Fruit fly (Drosophila melanogaster): ENCODE data around the gene CG3473.

Gene CG3473

dm6 chr2L:14556811-14557210, 6.7 kb downstream of the CG3473 start (continued):
- TF ChIP-seq B-H1 (GFP tag; IDR thresholded peaks at IDR 0.05) (peak; percentile 31; the same call in 1 of the 3 replicates), wdn (GFP tag; IDR thresholded peaks at IDR 0.05) (no peak), tap (tag; optimal IDR thresholded peaks at IDR 0.05) (peak; percentile 59), CG2889 (GFP tag; IDR thresholded peaks at IDR 0.05) (no peak), Hsf (GFP tag; optimal IDR thresholded peaks at IDR 0.05) (peak; percentile 58), yki (optimal IDR thresholded peaks at IDR 0.05) (no peak), CG2129 (GFP tag; IDR thresholded peaks at IDR 0.05; ENCODE audit: partially characterized antibody) (no peak), CG17328 (GFP tag; IDR thresholded peaks at IDR 0.05) (peak; percentile 81), croc (GFP tag; conservative IDR thresholded peaks at IDR 0.05) (no peak), zen (tag; optimal IDR thresholded peaks at IDR 0.05) (no peak), tx (GFP tag; optimal IDR thresholded peaks at IDR 0.05) (peak; percentile 69), abd-A (tag; optimal IDR thresholded peaks at IDR 0.05) (no peak), CG15073 (GFP tag; optimal IDR thresholded peaks at IDR 0.05) (peak; percentile 14), ro (GFP tag; IDR thresholded peaks at IDR 0.05) (peak; percentile 37; the same call in 1 of the 2 replicates), CG17829 (tag; optimal IDR thresholded peaks at IDR 0.05) (peak; percentile 51), CG17361 (GFP tag; IDR thresholded peaks at IDR 0.05) (peak; percentile 53; the same call in 2 of the 3 replicates), fd96Cb (tag; optimal IDR thresholded peaks at IDR 0.05) (peak; percentile 70), Atf3 (GFP tag; optimal IDR thresholded peaks at IDR 0.05) (peak; percentile 83), CG6854 (GFP tag; optimal IDR thresholded peaks at IDR 0.05) (peak; percentile 57), vfl (GFP tag; optimal IDR thresholded peaks at IDR 0.05) (no peak), twi (tag; optimal IDR thresholded peaks at IDR 0.05) (peak; percentile 73), Gug (GFP tag; IDR thresholded peaks at IDR 0.05) (no peak), CG31224 (GFP tag; IDR thresholded peaks at IDR 0.05) (no peak), knrl (GFP tag; IDR thresholded peaks at IDR 0.05; ENCODE audit: partially characterized antibody) (no peak), CG3838 (GFP tag; optimal IDR thresholded peaks at IDR 0.05) (peak; percentile 80), CkIIα-i1 (GFP tag; IDR thresholded peaks at IDR 0.05) (no peak), tio (GFP tag; optimal IDR thresholded peaks at IDR 0.05) (peak; percentile 65), CG1602 (GFP tag; optimal IDR thresholded peaks at IDR 0.05) (peak; percentile 87), CG15601 (tag; optimal IDR thresholded peaks at IDR 0.05) (peak; percentile 98), CG32772 (GFP tag; IDR thresholded peaks at IDR 0.05) (0 out of 2 replicates have a peak, but pooled peaks have one; percentile 28), dati (GFP tag; IDR thresholded peaks at IDR 0.05) (no peak), run (tag; optimal IDR thresholded peaks at IDR 0.05) (peak; percentile 74), crol (GFP tag; IDR thresholded peaks at IDR 0.05) (no peak), CG10147 (GFP tag; optimal IDR thresholded peaks at IDR 0.05) (peak; percentile 42), MTF-1 (GFP tag; optimal IDR thresholded peaks at IDR 0.05; ENCODE audit: borderline replicate concordance) (peak; percentile 88), gem (tag; optimal IDR thresholded peaks at IDR 0.05) (peak; percentile 83), CG17568 (GFP tag; optimal IDR thresholded peaks at IDR 0.05) (peak; percentile 89), pnt (GFP tag; optimal IDR thresholded peaks at IDR 0.05) (peak; percentile 84), CG9876 (GFP tag; optimal IDR thresholded peaks at IDR 0.05) (peak; percentile 73), CG10431 (GFP tag; optimal IDR thresholded peaks at IDR 0.05) (peak; percentile 87), CG8478 (optimal IDR thresholded peaks at IDR 0.05) (no peak), dpn (GFP tag; optimal IDR thresholded peaks at IDR 0.05) (peak; percentile 54 to 83), D (optimal IDR thresholded peaks at IDR 0.05) (no peak), D (GFP tag; optimal IDR thresholded peaks at IDR 0.05) (peak; percentile 93), ci (GFP tag; IDR thresholded peaks at IDR 0.05) (peak; percentile 90), stc (GFP tag; IDR thresholded peaks at IDR 0.05) (peak; percentile 67; the same call in 1 of the 2 replicates), cwo (GFP tag; optimal IDR thresholded peaks at IDR 0.05) (peak; percentile 23), seq (GFP tag; IDR thresholded peaks at IDR 0.05) (peak; percentile 68; the same call in 1 of the 2 replicates), pho (GFP tag; optimal IDR thresholded peaks at IDR 0.05) (peak; percentile 43), mirr (GFP tag; optimal IDR thresholded peaks at IDR 0.05) (peak; percentile 36), Blimp-1 (GFP tag; optimal IDR thresholded peaks at IDR 0.05) (peak; percentile 87), zfh2 (GFP tag; optimal IDR thresholded peaks at IDR 0.05) (no peak)

All from whole organism, embryonic.